Worm (Caenorhabditis elegans): Measurements from ENCODE around the gene cyp-34A6.

ce11 chrV:3929099-3929498 lies 32.0 kb downstream of the cyp-34A6 start, which contains the start of gene srx-64:
- TF ChIP-seq ztf-29 (GFP tag; IDR thresholded peaks at IDR 0.05) (no peak), tab-1 (GFP tag; IDR thresholded peaks at IDR 0.05) (no peak), flt-1 (GFP tag; IDR thresholded peaks at IDR 0.05) (no peak), T22C8.4 (GFP tag; IDR thresholded peaks at IDR 0.05) (no peak)

Measured in whole organism, midembryonic.